Worm (Caenorhabditis elegans): Measurements from ENCODE around the gene R11F4.2.

DNA sequence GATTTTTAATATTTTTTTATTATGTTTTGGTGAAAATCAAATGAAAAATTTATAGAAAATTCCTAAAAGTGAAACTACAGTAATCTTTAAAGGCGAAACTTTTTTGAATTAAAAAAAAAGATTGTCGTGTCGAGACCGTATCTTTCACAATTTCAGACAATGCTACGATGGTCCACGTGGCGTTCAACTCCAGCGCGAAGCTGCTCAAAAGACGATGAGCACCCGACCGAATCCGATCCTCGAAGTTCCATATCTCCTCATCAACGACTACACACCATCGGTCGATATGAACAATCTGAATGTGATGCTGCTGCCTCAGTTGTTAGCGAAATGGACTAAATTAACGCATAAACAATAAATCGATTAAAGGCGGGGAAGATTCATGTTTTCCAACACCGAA lies 40.2 kb upstream of the R11F4.2 start:
- TF ChIP-seq tra-4 (tag; optimal IDR thresholded peaks at IDR 0.05) = no peak
- no peak for TF ChIP-seq ama-1 (optimal IDR thresholded peaks at IDR 0.05)
- TF ChIP-seq aly-1 (tag; optimal IDR thresholded peaks at IDR 0.05) = no peak
- no peak for TF ChIP-seq ceh-36 (tag; optimal IDR thresholded peaks at IDR 0.05)
- no peak for TF ChIP-seq scrt-1 (GFP tag; IDR thresholded peaks at IDR 0.05)
